Fruit fly (Drosophila melanogaster) whole organism, embryonic: ENCODE results near the gene temp.

Experiments used
- Ada2b ChIP-seq: fragments of 200-800 bp; sonication (Bioruptor generic); IDR thresholded peaks from 2 replicates; pipeline ENCODE4 v1.3.6; 2022; ENCODE audit warnings: missing biosample characterization, missing genetic modification characterization
- Atf-2 ChIP-seq: fragments of 200-800 bp; sonication (Bioruptor generic); optimal IDR thresholded peaks from 2 replicates; lab custom pipeline; 2016; ENCODE audit warnings: missing biosample characterization, missing genetic modification characterization
- BEAF-32 ChIP-seq: fragments of 200-800 bp; sonication (Bioruptor generic); optimal IDR thresholded peaks from 3 replicates; lab custom pipeline; 2017; ENCODE audit warnings: missing biosample characterization, missing genetic modification characterization, mild to moderate bottlenecking, moderate library complexity, missing genetic modification reagents
- Bdp1 ChIP-seq: fragments of 200-800 bp; sonication (Bioruptor generic); optimal IDR thresholded peaks from 3 replicates; lab custom pipeline; 2016; ENCODE audit warnings: missing biosample characterization, missing genetic modification characterization
- Bgb ChIP-seq: fragments of 200-800 bp; sonication (Bioruptor generic); IDR thresholded peaks from 2 replicates; pipeline ENCODE4 v1.3.6; 2022; ENCODE audit warnings: missing biosample characterization, missing genetic modification characterization; ENCODE audit not compliant: partially characterized antibody
- Bteb2 ChIP-seq: fragments of 200-800 bp; sonication (Bioruptor generic); optimal IDR thresholded peaks from 2 replicates; lab custom pipeline; 2016; ENCODE audit warnings: missing biosample characterization, missing genetic modification characterization
- CG11696 ChIP-seq: fragments of 200-800 bp; sonication (Bioruptor generic); IDR thresholded peaks from 2 replicates; pipeline ENCODE4 v1.3.6; 2022; ENCODE audit warnings: missing biosample characterization, missing genetic modification characterization
- CG12744 ChIP-seq: fragments of 200-800 bp; sonication (Bioruptor generic); optimal IDR thresholded peaks from 2 replicates; lab custom pipeline; 2016; ENCODE audit warnings: missing biosample characterization, missing genetic modification characterization
- CG13894 ChIP-seq: fragments of 200-800 bp; sonication (Bioruptor generic); optimal IDR thresholded peaks from 3 replicates; lab custom pipeline; 2018; ENCODE audit warnings: missing biosample characterization, mild to moderate bottlenecking, missing genetic modification characterization, moderate library complexity
- CG14441 ChIP-seq: fragments of 200-800 bp; sonication (Bioruptor generic); IDR thresholded peaks from 2 replicates; pipeline ENCODE4 v1.3.6; 2022; ENCODE audit warnings: missing biosample characterization, missing genetic modification characterization
- CG14965 ChIP-seq: fragments of 200-800 bp; sonication (Bioruptor generic); optimal IDR thresholded peaks from 2 replicates; lab custom pipeline; 2016; ENCODE audit warnings: missing biosample characterization, missing genetic modification characterization, borderline replicate concordance
- CG15601 ChIP-seq: fragments of 200-800 bp; sonication (Bioruptor generic); optimal IDR thresholded peaks from 3 replicates; lab custom pipeline; 2019; ENCODE audit warnings: missing biosample characterization, mild to moderate bottlenecking, missing genetic modification characterization, moderate library complexity
- CG15696 ChIP-seq: fragments of 200-800 bp; sonication (Bioruptor generic); optimal IDR thresholded peaks from 2 replicates; lab custom pipeline; 2019; ENCODE audit warnings: missing biosample characterization, mild to moderate bottlenecking, missing genetic modification characterization, moderate library complexity
- CG1602 ChIP-seq: fragments of 200-800 bp; sonication (Bioruptor generic); optimal IDR thresholded peaks from 3 replicates; lab custom pipeline; 2016; ENCODE audit warnings: missing biosample characterization, missing genetic modification characterization
- CG1647 ChIP-seq: fragments of 200-800 bp; sonication (Bioruptor generic); optimal IDR thresholded peaks from 3 replicates; lab custom pipeline; 2016; ENCODE audit warnings: missing biosample characterization, missing genetic modification characterization
- CG1792 ChIP-seq: fragments of 200-800 bp; sonication (Bioruptor generic); optimal IDR thresholded peaks from 2 replicates; lab custom pipeline; 2016; ENCODE audit warnings: missing biosample characterization, missing genetic modification characterization
- CG18599 ChIP-seq: fragments of 200-800 bp; sonication (Bioruptor generic); optimal IDR thresholded peaks from 3 replicates; lab custom pipeline; 2017; ENCODE audit warnings: missing biosample characterization, missing genetic modification characterization, mild to moderate bottlenecking, moderate library complexity, missing genetic modification reagents
- CG2120 ChIP-seq: fragments of 200-800 bp; sonication (Bioruptor generic); optimal IDR thresholded peaks from 3 replicates; lab custom pipeline; 2016; ENCODE audit warnings: missing biosample characterization, missing genetic modification characterization
- CG3407 ChIP-seq: fragments of 200-800 bp; sonication (Bioruptor generic); optimal IDR thresholded peaks from 2 replicates; lab custom pipeline; 2018; ENCODE audit warnings: missing biosample characterization, mild to moderate bottlenecking, missing genetic modification characterization
- CG43689 ChIP-seq: fragments of 200-800 bp; sonication (Bioruptor generic); IDR thresholded peaks from 2 replicates; pipeline ENCODE4 v1.3.6; 2022; ENCODE audit warnings: missing biosample characterization, missing genetic modification characterization
- CG4424 ChIP-seq: fragments of 200-800 bp; sonication (Bioruptor generic); optimal IDR thresholded peaks from 3 replicates; lab custom pipeline; 2016; ENCODE audit warnings: missing biosample characterization, missing genetic modification characterization
- CG7745 ChIP-seq: fragments of 200-800 bp; sonication (Bioruptor generic); optimal IDR thresholded peaks from 2 replicates; lab custom pipeline; 2018; ENCODE audit warnings: missing biosample characterization, mild to moderate bottlenecking, missing genetic modification characterization, moderate library complexity
- CG9797 ChIP-seq: fragments of 200-800 bp; sonication (Bioruptor generic); optimal IDR thresholded peaks from 3 replicates; lab custom pipeline; 2018; ENCODE audit warnings: missing biosample characterization, mild to moderate bottlenecking, missing genetic modification characterization
- D19A ChIP-seq: fragments of 200-800 bp; optimal IDR thresholded peaks from 3 replicates; lab custom pipeline; 2019; ENCODE audit warnings: missing biosample characterization, mild to moderate bottlenecking, missing genetic modification characterization, moderate library complexity
- Dad ChIP-seq: fragments of 200-800 bp; sonication (Bioruptor generic); optimal IDR thresholded peaks from 3 replicates; lab custom pipeline; 2016; ENCODE audit warnings: missing biosample characterization, missing genetic modification characterization
- Deaf1 ChIP-seq: fragments of 200-800 bp; optimal IDR thresholded peaks from 3 replicates; lab custom pipeline; 2019; ENCODE audit warnings: missing biosample characterization, mild to moderate bottlenecking, missing genetic modification characterization, moderate library complexity
- Drgx ChIP-seq: fragments of 200-800 bp; sonication (Bioruptor generic); IDR thresholded peaks from 2 replicates; pipeline ENCODE4 v1.3.6; 2022; ENCODE audit warnings: missing biosample characterization, missing genetic modification characterization
- E2f2 ChIP-seq: fragments of 200-800 bp; sonication (Bioruptor generic); IDR thresholded peaks from 2 replicates; pipeline ENCODE4 v1.3.6; 2022; ENCODE audit warnings: missing biosample characterization, missing genetic modification characterization
- HLH3B ChIP-seq: fragments of 200-800 bp; sonication (Bioruptor generic); IDR thresholded peaks from 2 replicates; pipeline ENCODE4 v1.3.6; 2022; ENCODE audit warnings: missing biosample characterization, missing genetic modification characterization
- Jarid2 ChIP-seq: fragments of 200-800 bp; sonication (Bioruptor generic); optimal IDR thresholded peaks from 3 replicates; lab custom pipeline; 2017; ENCODE audit warnings: mild to moderate bottlenecking, missing biosample characterization, missing genetic modification reagents, missing genetic modification characterization
- Lhr ChIP-seq: fragments of 200-800 bp; sonication (Bioruptor generic); optimal IDR thresholded peaks from 3 replicates; lab custom pipeline; 2017; ENCODE audit warnings: mild to moderate bottlenecking, missing biosample characterization, missing genetic modification reagents, missing genetic modification characterization
- Lpt ChIP-seq: fragments of >200 bp; optimal IDR thresholded peaks from 2 replicates; lab custom pipeline; 2018; ENCODE audit warnings: missing biosample characterization, missing genetic modification characterization
- MTF-1 ChIP-seq: fragments of 200-800 bp; sonication (Bioruptor generic); optimal IDR thresholded peaks from 2 replicates; lab custom pipeline; 2018; ENCODE audit warnings: missing biosample characterization, mild to moderate bottlenecking, missing genetic modification characterization, borderline replicate concordance
- Myb ChIP-seq: fragments of 200-800 bp; sonication (Bioruptor generic); optimal IDR thresholded peaks from 2 replicates; lab custom pipeline; 2016; ENCODE audit warnings: missing biosample characterization, missing genetic modification characterization
- Usf ChIP-seq: fragments of 200-800 bp; sonication (Bioruptor generic); optimal IDR thresholded peaks from 2 replicates; lab custom pipeline; 2017; ENCODE audit warnings: missing genotype, missing biosample characterization, missing genetic modification characterization
- ac ChIP-seq: fragments of 200-800 bp; sonication (Bioruptor generic); optimal IDR thresholded peaks from 3 replicates; lab custom pipeline; 2017; ENCODE audit warnings: missing biosample characterization, mild to moderate bottlenecking, missing genetic modification characterization
- al ChIP-seq: fragments of 200-800 bp; sonication (Bioruptor generic); IDR thresholded peaks from 2 replicates; pipeline ENCODE4 v1.3.6; 2022; ENCODE audit warnings: missing biosample characterization, missing genetic modification characterization
- aop ChIP-seq: fragments of 200-800 bp; sonication (Bioruptor generic); IDR thresholded peaks from 2 replicates; pipeline ENCODE4 v1.3.6; 2022; ENCODE audit warnings: missing biosample characterization, missing genetic modification characterization
- ap ChIP-seq: fragments of 200-800 bp; sonication (Bioruptor generic); IDR thresholded peaks from 2 replicates; pipeline ENCODE4 v1.3.6; 2022; ENCODE audit warnings: missing biosample characterization, missing genetic modification characterization
- croc ChIP-seq: fragments of 200-800 bp; sonication (Bioruptor generic); conservative IDR thresholded peaks from 3 replicates; pipeline ENCODE4 v1.3.6; 2022; ENCODE audit warnings: missing biosample characterization, missing genetic modification characterization
- crp ChIP-seq, 2 experiments: fragments of 200-800 bp; sonication (Bioruptor generic); optimal IDR thresholded peaks; 2 replicates in 1 of 2; 3 replicates in 1 of 2; lab custom pipeline; 2017; ENCODE audit warnings: missing biosample characterization in 2 of 2, missing genetic modification characterization in 2 of 2, mild to moderate bottlenecking in 1 of 2, moderate library complexity in 1 of 2
- danr ChIP-seq: fragments of 200-800 bp; sonication (Bioruptor generic); IDR thresholded peaks from 2 replicates; pipeline ENCODE4 v1.3.6; 2022; ENCODE audit warnings: missing biosample characterization, missing genetic modification characterization
- dpn ChIP-seq, 2 experiments: fragments of 200-800 bp; sonication (Bioruptor generic); optimal IDR thresholded peaks; 3 replicates each; lab custom pipeline; 2016; ENCODE audit warnings: missing biosample characterization in 2 of 2, missing genetic modification characterization in 2 of 2
- emc ChIP-seq: fragments of 200-800 bp; sonication (Bioruptor generic); optimal IDR thresholded peaks from 2 replicates; lab custom pipeline; 2016; ENCODE audit warnings: missing biosample characterization, missing genetic modification characterization
- grn ChIP-seq: fragments of 200-800 bp; sonication (Bioruptor generic); optimal IDR thresholded peaks from 3 replicates; lab custom pipeline; 2017; ENCODE audit warnings: missing biosample characterization, missing genetic modification characterization
- mam ChIP-seq: fragments of 200-800 bp; sonication (Bioruptor generic); optimal IDR thresholded peaks from 3 replicates; lab custom pipeline; 2016; ENCODE audit warnings: missing biosample characterization, missing genetic modification characterization
- pfk ChIP-seq: fragments of 200-800 bp; sonication (Bioruptor generic); optimal IDR thresholded peaks from 2 replicates; lab custom pipeline; 2018; ENCODE audit warnings: missing biosample characterization, mild to moderate bottlenecking, missing genetic modification characterization, moderate library complexity
- sens-2 ChIP-seq: fragments of 200-800 bp; sonication (Bioruptor generic); IDR thresholded peaks from 2 replicates; pipeline ENCODE4 v1.3.6; 2022; ENCODE audit warnings: missing biosample characterization, missing genetic modification characterization
- seq ChIP-seq: fragments of 200-800 bp; sonication (Bioruptor generic); IDR thresholded peaks from 2 replicates; pipeline ENCODE4 v1.3.6; 2022; ENCODE audit warnings: missing biosample characterization, missing genetic modification characterization
- sr ChIP-seq: fragments of 200-800 bp; sonication (Bioruptor generic); IDR thresholded peaks from 3 replicates; pipeline ENCODE4 v1.3.6; 2022; ENCODE audit warnings: missing biosample characterization, missing genetic modification characterization
- toy ChIP-seq: fragments of 200-800 bp; sonication (Bioruptor generic); IDR thresholded peaks from 2 replicates; pipeline ENCODE4 v1.3.6; 2022; ENCODE audit warnings: missing biosample characterization, missing genetic modification characterization
- z ChIP-seq: fragments of 200-800 bp; sonication (Bioruptor generic); IDR thresholded peaks from 3 replicates; pipeline ENCODE4 v1.3.6; 2022; ENCODE audit warnings: missing biosample characterization, missing genetic modification characterization

Gene temp

DNA sequence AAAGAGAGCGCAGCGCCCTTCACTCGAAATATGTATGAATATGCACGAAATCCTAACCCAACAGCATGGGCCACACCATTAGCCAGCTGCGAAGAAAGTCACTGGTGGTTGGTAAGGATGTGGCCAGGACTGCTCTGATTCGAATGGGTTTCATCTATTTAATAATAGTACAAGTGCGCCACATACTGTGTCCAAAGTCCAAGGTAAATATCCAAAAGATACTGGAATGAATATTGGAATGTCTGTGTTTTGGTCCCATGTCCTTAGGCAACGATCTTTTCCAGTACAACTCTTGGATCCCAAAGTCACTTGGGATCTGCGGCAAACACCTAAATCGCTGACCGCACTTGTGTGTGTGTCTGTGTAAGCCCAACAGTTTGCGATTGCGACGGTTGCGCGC lies 44.0 kb upstream of the temp start (continued):
- TF ChIP-seq croc (GFP tag; lab: Robert Waterston, UW) (peak; percentile 43; the same call in 2 of the 3 replicates), danr (GFP tag; lab: Robert Waterston, UW) (0 out of 2 replicates have a peak, but pooled peaks have one; percentile 22), CG18599 (peak; percentile 72), Bteb2 (GFP tag; lab: Kevin White, UChicago) (no peak), CG11696 (GFP tag; lab: Robert Waterston, UW) (peak; percentile 90), Jarid2 (peak; percentile 1), CG13894 (tag; lab: Kevin White, UChicago) (no peak), CG12744 (GFP tag; lab: Kevin White, UChicago) (no peak), E2f2 (GFP tag; lab: Robert Waterston, UW) (peak; percentile 32; the same call in 1 of the 2 replicates), CG14441 (GFP tag; lab: Robert Waterston, UW) (peak; percentile 74), Bgb (no peak), Myb (GFP tag; lab: Kevin White, UChicago) (peak; percentile 34), ap (peak; percentile 28; the same call in 1 of the 2 replicates), crp (GFP tag; optimal IDR thresholded peaks at IDR 0.05; lab: Kevin White, UChicago) (no peak), Lpt (no peak), seq (GFP tag; lab: Robert Waterston, UW) (peak; percentile 66), aop (GFP tag; lab: Robert Waterston, UW) (no peak), HLH3B (GFP tag; lab: Robert Waterston, UW) (peak; percentile 59), grn (GFP tag; lab: Kevin White, UChicago) (no peak), toy (GFP tag; lab: Robert Waterston, UW) (no peak), dpn (GFP tag; optimal IDR thresholded peaks at IDR 0.05; lab: Kevin White, UChicago) (peak; percentile 47 to 73), CG1792 (GFP tag; lab: Kevin White, UChicago) (peak; percentile 13), Atf-2 (peak; percentile 37), mam (GFP tag; lab: Kevin White, UChicago) (peak; percentile 58), CG1647 (peak; percentile 15), CG15696 (tag; lab: Kevin White, UChicago) (peak; percentile 2), Deaf1 (tag; lab: Kevin White, UChicago) (no peak), Usf (GFP tag; lab: Kevin White, UChicago) (no peak), Dad (GFP tag; lab: Kevin White, UChicago) (peak; percentile 17), Drgx (GFP tag; lab: Robert Waterston, UW) (peak; percentile 70), Bdp1 (GFP tag; lab: Kevin White, UChicago) (peak; percentile 36), CG4424 (GFP tag; lab: Kevin White, UChicago) (peak; percentile 67), z (no peak), CG9797 (GFP tag; lab: Kevin White, UChicago) (no peak), sr (GFP tag; lab: Robert Waterston, UW) (no peak), sens-2 (GFP tag; lab: Robert Waterston, UW) (no peak), Lhr (no peak), CG3407 (no peak), ac (GFP tag; lab: Kevin White, UChicago) (no peak), CG2120 (GFP tag; lab: Kevin White, UChicago) (peak; percentile 45), BEAF-32 (GFP tag; lab: Kevin White, UChicago) (no peak), CG15601 (tag; lab: Kevin White, UChicago) (no peak), al (GFP tag; lab: Robert Waterston, UW) (no peak), D19A (peak; percentile 35), CG14965 (GFP tag; lab: Kevin White, UChicago) (peak; percentile 12), CG43689 (no peak), pfk (GFP tag; lab: Kevin White, UChicago) (no peak), emc (GFP tag; lab: Kevin White, UChicago) (no peak), CG7745 (tag; lab: Kevin White, UChicago) (no peak), CG1602 (GFP tag; lab: Kevin White, UChicago) (peak; percentile 26), MTF-1 (GFP tag; lab: Kevin White, UChicago) (no peak), Ada2b (GFP tag; lab: Robert Waterston, UW) (peak; percentile 64)
